Fruit fly (Drosophila melanogaster): ENCODE results near the gene CG3982.

Gene CG3982

DNA sequence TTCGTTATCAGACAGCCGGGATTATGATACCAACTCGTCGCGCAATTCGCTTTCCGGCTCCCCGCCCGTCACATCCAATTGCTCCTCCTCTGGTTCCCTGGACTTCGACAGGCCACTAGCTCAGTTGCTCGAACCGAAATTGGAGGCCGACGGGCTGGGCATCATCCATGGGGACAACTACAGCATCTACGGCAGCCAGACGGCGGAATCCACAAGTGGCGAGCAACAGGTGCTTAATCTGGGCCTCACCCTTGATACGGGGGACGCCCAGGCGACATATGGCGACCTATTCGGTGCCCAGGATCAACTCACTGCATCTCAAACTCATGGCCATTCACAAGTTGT lies 13.4 kb upstream of the CG3982 start:
- TF ChIP-seq ttk (optimal IDR thresholded peaks at IDR 0.05) (no peak), insv (optimal IDR thresholded peaks at IDR 0.05) (no peak), psq (optimal IDR thresholded peaks at IDR 0.05) (no peak), h (optimal IDR thresholded peaks at IDR 0.05) (no peak)

DNA sequence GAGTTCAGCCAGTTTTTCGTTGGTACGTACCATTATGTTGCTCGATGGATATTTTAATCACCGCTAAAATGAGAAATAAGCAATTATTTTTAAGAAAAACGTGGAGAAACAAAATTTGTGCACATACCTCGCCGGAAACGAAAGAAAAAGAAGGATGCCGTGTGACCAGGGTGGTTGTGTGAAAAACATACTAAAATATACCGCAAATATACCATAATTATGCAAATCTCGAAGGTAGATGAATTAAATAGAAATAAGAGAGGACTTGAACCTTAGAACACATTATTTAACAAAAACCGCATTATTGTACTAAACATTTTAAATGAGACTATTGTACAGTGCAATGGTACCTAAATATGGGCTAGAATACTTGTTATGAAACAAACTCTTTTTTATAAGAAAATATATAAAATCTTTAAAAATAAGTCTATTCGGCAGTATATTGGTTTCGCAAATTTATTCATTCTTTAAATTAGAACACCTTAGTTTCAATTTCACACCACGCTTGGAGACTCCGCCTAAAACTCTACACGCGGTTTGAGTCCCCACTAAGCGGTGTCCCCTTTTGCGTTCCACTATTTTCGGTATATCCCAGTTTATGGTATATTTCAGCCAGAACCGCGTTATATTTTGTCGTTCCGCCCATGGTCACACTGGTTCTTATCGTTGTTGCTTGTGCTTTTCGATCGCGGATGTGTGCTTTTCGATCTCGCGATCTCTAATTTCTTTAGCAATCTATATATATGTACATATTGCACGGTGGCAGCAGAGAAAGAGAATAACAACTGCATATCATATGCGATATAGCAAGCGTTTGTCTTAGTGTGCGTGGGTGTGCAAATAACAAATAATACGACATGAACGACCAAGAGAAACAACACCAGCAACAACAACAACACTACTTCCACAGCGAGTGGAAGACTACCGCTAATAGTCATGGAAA lies 12.7 kb upstream of the CG3982 start, which contains the start of the genes RpS17 and MTF-1:
Gene RpS17 (minus strand): TSS at position 157 of the 943 bp plus-strand sequence.
Gene MTF-1 (plus strand): TSS at position 648 of the 943 bp plus-strand sequence.
- TF ChIP-seq Sin3A (optimal IDR thresholded peaks at IDR 0.05) = no peak
- no peak for TF ChIP-seq h (optimal IDR thresholded peaks at IDR 0.05)
- TF ChIP-seq ttk (optimal IDR thresholded peaks at IDR 0.05) = no peak
- TF ChIP-seq psq (optimal IDR thresholded peaks at IDR 0.05) = no peak
- TF ChIP-seq insv (optimal IDR thresholded peaks at IDR 0.05) = no peak
- no peak for TF ChIP-seq Myc (optimal IDR thresholded peaks at IDR 0.05)

DNA sequence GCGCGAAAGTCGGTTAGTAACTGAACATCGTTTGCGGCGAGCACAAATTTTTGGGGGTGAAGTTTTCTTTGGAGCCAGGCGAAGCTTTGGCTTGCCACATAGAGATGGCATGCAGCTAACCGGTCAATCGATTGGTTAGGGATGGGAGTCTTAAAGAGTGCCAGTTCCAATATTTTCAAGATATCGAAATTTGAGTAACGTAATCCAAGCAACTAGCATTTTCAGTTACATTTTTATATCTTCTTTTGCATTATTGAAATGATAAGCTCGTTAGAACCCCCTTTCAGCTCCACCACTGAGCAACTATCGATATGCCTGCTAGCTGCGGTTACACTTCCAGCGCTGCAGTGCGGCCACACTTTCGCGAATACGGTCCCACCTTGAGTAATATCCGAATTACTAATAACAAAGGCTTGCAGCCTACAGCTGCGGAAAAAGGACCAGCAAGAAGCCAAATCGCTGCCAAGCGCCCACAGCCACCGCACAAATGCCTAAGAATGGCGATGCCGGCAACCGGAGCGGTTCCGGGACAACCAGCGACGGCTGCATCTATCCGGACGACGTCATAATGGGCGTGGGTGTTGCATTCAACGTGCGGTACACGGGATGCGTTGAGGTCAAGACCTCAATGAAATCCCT lies 9.6 kb upstream of the CG3982 start, which contains the start of the genes Atat and Shc:
Gene Atat (minus strand): TSS at position 103 of the 639 bp plus-strand sequence.
Gene Shc (plus strand): TSS at position 355 of the 639 bp plus-strand sequence.
- TF ChIP-seq insv (optimal IDR thresholded peaks at IDR 0.05) (no peak), ttk (optimal IDR thresholded peaks at IDR 0.05) (no peak), Sin3A (optimal IDR thresholded peaks at IDR 0.05) (no peak), Myc (optimal IDR thresholded peaks at IDR 0.05) (no peak), psq (optimal IDR thresholded peaks at IDR 0.05) (no peak)

DNA sequence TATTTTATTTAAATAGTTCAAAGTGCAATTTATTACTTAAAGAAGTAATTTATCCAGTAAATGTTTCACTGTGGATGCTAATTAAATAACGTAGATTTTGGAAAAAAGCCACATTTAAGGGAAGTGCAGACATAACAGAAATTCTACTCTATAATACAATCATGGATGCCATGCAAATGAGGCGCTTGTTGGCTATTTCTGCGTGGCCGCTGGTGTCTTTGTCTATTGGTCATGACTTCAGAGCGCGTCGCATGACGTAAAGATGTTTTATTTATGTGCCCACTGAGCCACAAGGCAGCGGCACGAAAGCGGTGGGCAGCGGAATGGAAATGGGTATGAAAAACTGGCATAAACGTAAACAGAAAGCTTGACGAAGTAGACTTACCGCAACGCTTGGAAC lies 8.7 kb upstream of the CG3982 start:
- TF ChIP-seq h (optimal IDR thresholded peaks at IDR 0.05) (no peak), psq (optimal IDR thresholded peaks at IDR 0.05) (no peak), Myc (optimal IDR thresholded peaks at IDR 0.05) (no peak), ttk (optimal IDR thresholded peaks at IDR 0.05) (no peak), Sin3A (optimal IDR thresholded peaks at IDR 0.05) (no peak), insv (optimal IDR thresholded peaks at IDR 0.05) (no peak)

DNA sequence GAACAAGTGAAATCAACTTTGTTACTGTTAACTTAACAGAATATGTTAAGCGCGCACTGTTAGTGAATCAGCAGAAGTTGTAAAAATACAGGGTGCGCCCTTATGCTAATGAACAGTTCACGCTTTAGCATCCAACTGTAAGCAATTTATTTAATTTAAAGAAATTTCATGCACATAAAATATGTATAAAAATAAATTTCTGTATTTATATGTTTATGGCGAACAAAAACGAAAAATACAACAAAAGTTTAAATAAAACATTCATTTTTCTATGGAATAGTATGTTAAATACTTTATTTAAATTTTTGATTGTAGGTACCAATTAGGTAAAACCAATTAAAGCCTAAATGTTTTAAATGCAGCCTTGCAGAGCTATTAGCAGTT lies 7.3 kb upstream of the CG3982 start:
- TF ChIP-seq Myc (optimal IDR thresholded peaks at IDR 0.05) (no peak), h (optimal IDR thresholded peaks at IDR 0.05) (no peak), ttk (optimal IDR thresholded peaks at IDR 0.05) (no peak), Sin3A (optimal IDR thresholded peaks at IDR 0.05) (no peak), psq (optimal IDR thresholded peaks at IDR 0.05) (no peak), insv (optimal IDR thresholded peaks at IDR 0.05) (no peak)

DNA sequence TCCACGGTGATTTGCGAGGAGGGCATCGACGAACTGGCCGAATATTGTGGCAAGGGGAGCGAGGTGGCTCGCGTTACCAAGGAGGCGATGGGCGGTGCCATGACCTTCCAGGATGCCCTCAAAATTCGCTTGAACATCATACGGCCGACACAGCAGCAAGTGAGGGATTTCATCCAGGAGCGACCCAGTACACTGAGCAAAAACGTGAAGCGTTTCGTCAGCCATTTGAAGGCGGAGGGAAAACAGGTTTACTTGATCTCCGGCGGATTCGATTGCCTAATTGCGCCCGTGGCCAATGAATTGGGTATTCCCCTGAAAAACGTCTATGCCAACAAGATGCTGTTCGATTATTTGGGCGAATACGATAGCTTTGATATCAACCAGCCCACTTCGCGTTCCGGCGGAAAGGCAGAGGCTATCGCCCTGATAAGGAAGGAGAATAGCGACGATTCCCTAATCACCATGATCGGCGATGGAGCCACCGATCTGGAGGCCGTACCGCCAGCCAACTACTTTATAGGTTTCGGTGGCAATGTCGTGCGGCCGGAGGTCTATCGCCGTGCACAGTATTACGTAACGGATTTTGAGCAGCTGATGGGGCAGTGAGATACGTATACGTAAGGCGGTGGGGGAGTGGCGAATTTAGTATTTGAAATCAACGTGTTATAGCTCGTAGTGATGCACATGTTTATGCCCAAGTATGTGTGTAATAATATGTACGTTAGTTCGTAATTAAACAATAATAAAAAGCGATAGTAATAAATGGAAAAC lies 6.8 kb upstream of the CG3982 start:
- TF ChIP-seq h (optimal IDR thresholded peaks at IDR 0.05) (no peak), psq (optimal IDR thresholded peaks at IDR 0.05) (no peak), insv (optimal IDR thresholded peaks at IDR 0.05) (no peak), ttk (optimal IDR thresholded peaks at IDR 0.05) (no peak), Sin3A (optimal IDR thresholded peaks at IDR 0.05) (no peak), Myc (optimal IDR thresholded peaks at IDR 0.05) (no peak)

DNA sequence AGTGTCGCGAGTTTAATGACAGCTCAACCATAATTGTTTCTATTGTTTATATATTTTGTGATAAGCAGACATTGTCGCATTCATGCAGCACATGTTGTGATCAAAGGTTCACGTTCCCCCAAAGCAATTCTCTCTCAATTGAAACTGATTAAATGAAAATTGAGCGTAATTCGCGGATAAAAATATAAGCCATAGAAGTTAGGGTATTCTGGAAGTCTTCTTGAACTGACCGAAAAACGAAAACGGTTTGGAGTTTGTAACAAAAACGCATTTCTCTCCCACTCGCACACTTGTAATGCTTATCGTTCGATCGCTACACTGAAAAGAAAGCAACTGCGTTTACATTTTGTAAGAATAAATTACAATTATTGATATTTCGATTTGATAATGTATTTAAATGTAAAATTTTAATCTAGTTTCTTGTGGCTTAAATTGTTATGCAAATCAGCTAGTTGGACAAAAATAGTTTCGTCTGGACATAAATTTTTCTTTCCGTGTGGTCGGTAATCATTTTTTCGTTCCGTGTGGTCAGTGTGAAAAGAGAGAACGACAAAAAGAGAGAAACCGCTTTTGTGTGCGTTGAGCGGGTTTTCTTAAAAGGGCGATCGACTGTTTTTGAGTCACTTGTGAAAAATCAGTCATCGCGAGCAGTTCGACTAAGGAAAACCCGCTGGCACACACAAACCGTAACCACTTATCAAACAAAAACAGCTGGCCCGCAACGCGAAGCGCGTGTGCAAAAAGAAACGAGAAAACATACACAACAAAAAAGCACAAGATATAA lies 5.6 kb upstream of the CG3982 start, which contains the start of gene aay:
Gene aay (plus strand): TSS at position 618 of the 784 bp plus-strand sequence.
- no peak for TF ChIP-seq insv (optimal IDR thresholded peaks at IDR 0.05)

DNA sequence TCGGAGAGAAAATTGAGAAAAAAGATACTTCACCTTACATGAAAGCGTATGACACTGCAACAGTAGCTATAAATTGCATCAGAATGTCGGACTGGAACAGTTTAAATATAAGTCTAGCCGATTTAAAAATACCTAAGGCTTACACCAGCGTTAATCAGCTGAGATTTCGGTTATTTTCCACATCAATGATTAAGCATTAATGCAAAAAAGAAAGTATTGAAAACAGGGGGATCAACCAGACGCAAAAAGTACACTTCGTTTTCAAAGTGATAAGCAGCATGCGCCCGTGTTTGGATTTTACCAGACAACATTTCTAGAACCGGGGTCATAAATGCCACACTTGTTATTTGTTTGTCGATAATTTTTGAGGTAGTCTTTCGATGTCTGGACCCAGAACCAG lies 4.9 kb upstream of the CG3982 start:
- TF ChIP-seq psq (optimal IDR thresholded peaks at IDR 0.05) (no peak), ttk (optimal IDR thresholded peaks at IDR 0.05) (no peak), insv (optimal IDR thresholded peaks at IDR 0.05) (no peak), Sin3A (optimal IDR thresholded peaks at IDR 0.05) (no peak), h (optimal IDR thresholded peaks at IDR 0.05) (no peak)

DNA sequence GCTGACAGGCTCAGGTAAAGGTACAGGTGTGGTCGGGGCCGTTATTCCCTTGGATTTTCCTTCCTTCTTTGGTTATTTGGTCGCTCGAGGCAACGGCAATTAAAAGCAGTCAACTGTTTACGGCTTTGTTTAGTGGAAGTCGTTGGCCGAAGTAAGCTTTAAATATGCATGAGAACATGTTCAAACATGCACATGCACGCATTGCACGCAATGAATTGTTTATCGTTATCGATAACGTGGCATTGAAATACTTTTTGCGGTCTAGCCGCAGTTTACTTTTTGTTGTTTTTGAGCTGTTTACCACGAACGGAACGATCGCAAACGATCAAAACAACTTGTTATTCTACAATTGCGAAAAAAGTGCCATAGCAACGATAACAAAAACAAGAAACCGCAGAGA lies 4.4 kb upstream of the CG3982 start:
- TF ChIP-seq h (optimal IDR thresholded peaks at IDR 0.05) (no peak), ttk (optimal IDR thresholded peaks at IDR 0.05) (no peak), psq (optimal IDR thresholded peaks at IDR 0.05) (no peak), insv (optimal IDR thresholded peaks at IDR 0.05) (no peak), Myc (optimal IDR thresholded peaks at IDR 0.05) (no peak), Sin3A (optimal IDR thresholded peaks at IDR 0.05) (no peak)

DNA sequence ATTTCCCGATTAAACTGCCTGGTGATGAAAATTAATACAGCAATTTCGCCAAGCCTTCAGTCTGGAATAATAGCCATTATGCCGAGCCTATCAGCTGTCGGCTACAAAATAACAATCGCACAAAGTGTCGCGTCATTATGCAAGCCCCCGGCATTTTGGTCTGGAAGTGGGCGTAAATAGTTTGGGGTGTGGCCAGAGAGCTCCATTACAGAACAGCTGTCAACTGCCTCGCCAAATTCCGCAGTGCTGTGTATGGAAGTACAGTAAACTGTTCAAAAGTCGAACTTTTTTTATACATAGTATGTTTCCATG lies 3.6 kb upstream of the CG3982 start:
- TF ChIP-seq Sin3A (optimal IDR thresholded peaks at IDR 0.05) (no peak), insv (optimal IDR thresholded peaks at IDR 0.05) (no peak), psq (optimal IDR thresholded peaks at IDR 0.05) (no peak), ttk (optimal IDR thresholded peaks at IDR 0.05) (no peak), h (optimal IDR thresholded peaks at IDR 0.05) (no peak)

DNA sequence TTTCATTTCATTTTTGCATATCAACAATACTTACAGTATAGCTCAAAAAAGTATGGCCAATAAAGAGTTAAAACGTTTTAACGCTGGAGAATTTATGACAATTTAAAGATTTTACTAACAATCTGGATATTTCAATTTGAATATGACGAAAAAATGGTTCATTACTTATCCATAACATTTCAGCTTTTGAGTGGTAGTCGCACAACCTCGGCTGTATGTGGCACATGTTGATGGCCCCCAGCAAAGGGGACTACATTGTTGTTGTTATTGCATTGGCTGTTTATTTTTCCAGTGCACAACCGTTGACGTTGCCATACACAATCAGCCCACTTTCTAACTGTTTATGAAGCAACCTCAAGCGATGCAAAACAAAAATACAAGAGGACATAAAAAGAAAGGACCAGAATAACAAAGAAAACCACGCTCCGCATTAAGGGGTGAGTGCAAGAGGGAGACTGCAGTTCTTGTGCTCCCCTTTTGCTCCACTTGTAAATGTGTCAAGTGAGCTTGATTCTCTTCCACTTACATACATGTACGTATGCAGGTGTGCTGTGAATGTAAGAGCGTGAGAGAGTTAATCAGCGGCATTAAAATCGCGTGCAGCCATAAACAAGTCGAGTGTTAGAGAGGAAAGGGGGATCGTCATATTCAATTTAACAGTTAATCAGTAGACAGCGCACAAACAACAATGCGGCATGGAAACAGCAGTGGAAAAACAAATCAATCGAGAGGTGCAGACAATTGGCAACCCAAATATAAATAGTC lies 3.0 kb upstream of the CG3982 start:
- TF ChIP-seq ttk (optimal IDR thresholded peaks at IDR 0.05) (no peak), psq (optimal IDR thresholded peaks at IDR 0.05) (no peak), h (optimal IDR thresholded peaks at IDR 0.05) (no peak), Myc (optimal IDR thresholded peaks at IDR 0.05) (no peak), insv (optimal IDR thresholded peaks at IDR 0.05) (no peak), Sin3A (optimal IDR thresholded peaks at IDR 0.05) (no peak)

All from Kc167 (cell line).